Worm (Caenorhabditis elegans): ENCODE measurements around the gene R144.12.
A peak's percentile ranks its signal among the peaks of the same experiment; 100 is the strongest.

Gene R144.12

ce11 chrIII:5018116-5018689 is 11.4 kb upstream of the R144.12 start, which contains the start of gene wip-1 (continued):
- TF ChIP-seq ceh-40 (GFP tag; IDR thresholded peaks at IDR 0.05): no peak
- TF ChIP-seq B0019.2 (GFP tag; conservative IDR thresholded peaks at IDR 0.05): peak; percentile 91
- peak; percentile 91 for TF ChIP-seq let-526 (GFP tag; IDR thresholded peaks at IDR 0.05)
- TF ChIP-seq snpc-3.4 (tag; optimal IDR thresholded peaks at IDR 0.05): peak; percentile 96
- TF ChIP-seq C06A6.2 (GFP tag; conservative IDR thresholded peaks at IDR 0.05): peak; percentile 93
- TF ChIP-seq lsy-27 (tag; optimal IDR thresholded peaks at IDR 0.05; ENCODE audit: borderline replicate concordance, insufficient read depth): peak; percentile 81
- peak; percentile 72 for TF ChIP-seq nhr-27 (tag; optimal IDR thresholded peaks at IDR 0.05)
- peak; percentile 64 for TF ChIP-seq zim-3 (tag; optimal IDR thresholded peaks at IDR 0.05)
- peak; percentile 98 for TF ChIP-seq rcor-1 (GFP tag; IDR thresholded peaks at IDR 0.05)
- TF ChIP-seq mxl-1 (tag; optimal IDR thresholded peaks at IDR 0.05): peak; percentile 37
- TF ChIP-seq ceh-79 (tag; optimal IDR thresholded peaks at IDR 0.05): peak; percentile 70
- peak; percentile 72 for TF ChIP-seq die-1 (tag; optimal IDR thresholded peaks at IDR 0.05)
- TF ChIP-seq somi-1 (GFP tag; optimal IDR thresholded peaks at IDR 0.05): peak; percentile 94
- TF ChIP-seq ets-4 (GFP tag; optimal IDR thresholded peaks at IDR 0.05): peak; percentile 97
- no peak for TF ChIP-seq dpff-1 (tag; optimal IDR thresholded peaks at IDR 0.05)
- 0 out of 2 replicates have a peak, but pooled peaks have one; percentile 81 for TF ChIP-seq bed-1 (GFP tag; IDR thresholded peaks at IDR 0.05)
- TF ChIP-seq ztf-26 (tag; optimal IDR thresholded peaks at IDR 0.05): peak; percentile 97
- TF ChIP-seq K11D2.4 (GFP tag; IDR thresholded peaks at IDR 0.05): peak; percentile 94
- peak; percentile 21 for TF ChIP-seq fkh-3 (tag; optimal IDR thresholded peaks at IDR 0.05)
- TF ChIP-seq lin-40 (tag; optimal IDR thresholded peaks at IDR 0.05): peak; percentile 98
- peak; percentile 79 for TF ChIP-seq efl-1 (GFP tag; optimal IDR thresholded peaks at IDR 0.05)
- TF ChIP-seq ceh-27 (GFP tag; optimal IDR thresholded peaks at IDR 0.05): peak; percentile 99
- TF ChIP-seq ccch-3 (GFP tag; optimal IDR thresholded peaks at IDR 0.05): no peak
- TF ChIP-seq mes-4 (tag; optimal IDR thresholded peaks at IDR 0.05): no peak
- TF ChIP-seq B0336.3 (GFP tag; IDR thresholded peaks at IDR 0.05): peak; percentile 99
- TF ChIP-seq K12H6.12 (tag; optimal IDR thresholded peaks at IDR 0.05): peak; percentile 97
- TF ChIP-seq let-607 (tag; optimal IDR thresholded peaks at IDR 0.05): peak; percentile 85 to 94
- peak; percentile 89 for TF ChIP-seq B0035.1 (tag; optimal IDR thresholded peaks at IDR 0.05)
- peak; percentile 92 for TF ChIP-seq nhr-90 (tag; optimal IDR thresholded peaks at IDR 0.05)
- peak; percentile 96 for TF ChIP-seq mcd-1 (GFP tag; IDR thresholded peaks at IDR 0.05)
- peak; percentile 3 for TF ChIP-seq rpc-1 (optimal IDR thresholded peaks at IDR 0.05)
- TF ChIP-seq rpc-1 (tag; optimal IDR thresholded peaks at IDR 0.05): peak; percentile 6
- TF ChIP-seq dox-1 (GFP tag; IDR thresholded peaks at IDR 0.05): peak; percentile 99

ce11 chrIII:5017550-5017949 is 10.8 kb upstream of the R144.12 start, which contains the start of gene larp-1:
TSS of gene larp-1 (minus strand) at chrIII:5017650.
- TF ChIP-seq Y56A3A.18 (GFP tag; IDR thresholded peaks at IDR 0.05): no peak
- no peak for TF ChIP-seq ZK185.1 (tag; optimal IDR thresholded peaks at IDR 0.05; ENCODE audit: poor library complexity, severe bottlenecking)
- TF ChIP-seq pbrm-1 (GFP tag; IDR thresholded peaks at IDR 0.05): no peak
- no peak for TF ChIP-seq F57A8.1 (GFP tag; optimal IDR thresholded peaks at IDR 0.05)
- 0 out of 2 replicates have a peak, but pooled peaks have one; percentile 16 for TF ChIP-seq madf-3 (GFP tag; IDR thresholded peaks at IDR 0.05)
- no peak for TF ChIP-seq gei-17 (GFP tag; optimal IDR thresholded peaks at IDR 0.05)
